Fruit fly (Drosophila melanogaster) Kc167 (cell line): ENCODE measurements around the gene Mst98Cb.

Experiments used
- Myc ChIP-seq: fragments of >200 bp; optimal IDR thresholded peaks from 2 replicates; lab custom pipeline; 2017; ENCODE audit warnings: missing external identifiers
- Sin3A ChIP-seq: fragments of >200 bp; optimal IDR thresholded peaks from 2 replicates; lab custom pipeline; 2018; ENCODE audit warnings: missing external identifiers
- h ChIP-seq: fragments of >200 bp; optimal IDR thresholded peaks from 3 replicates; lab custom pipeline; 2018; ENCODE audit warnings: missing external identifiers
- insv ChIP-seq: fragments of >200 bp; optimal IDR thresholded peaks from 3 replicates; lab custom pipeline; 2018; ENCODE audit warnings: missing external identifiers
- psq ChIP-seq: fragments of >200 bp; optimal IDR thresholded peaks from 2 replicates; lab custom pipeline; 2017; ENCODE audit warnings: missing external identifiers

DNA sequence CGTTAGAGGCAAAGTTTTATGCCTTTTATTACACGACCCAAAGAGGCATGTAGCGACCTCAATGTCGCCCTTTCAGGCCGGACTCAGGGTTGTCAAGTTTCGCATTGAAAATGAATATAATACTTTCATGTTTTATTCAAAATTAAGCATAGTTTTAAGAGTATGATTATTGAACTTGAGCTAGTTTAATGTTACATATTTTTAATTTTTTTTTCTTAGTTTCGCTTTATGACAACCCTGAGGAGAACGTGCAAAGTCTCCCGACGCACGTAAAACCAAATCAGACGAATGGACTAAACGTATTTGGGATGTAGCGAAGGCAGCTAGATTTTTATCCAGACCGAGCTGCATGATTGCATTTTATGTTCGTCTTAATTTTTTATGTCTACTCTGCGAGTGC, 13.4 kb downstream of the Mst98Cb start:
- TF ChIP-seq Myc (lab: Kevin White, UChicago) = no peak
- no peak for TF ChIP-seq h (lab: Kevin White, UChicago)
- no peak for TF ChIP-seq psq (lab: Kevin White, UChicago)
- no peak for TF ChIP-seq Sin3A (lab: Kevin White, UChicago)
- no peak for TF ChIP-seq insv (lab: Kevin White, UChicago)
